Worm (Caenorhabditis elegans) whole organism, L1 larva: Measurements from ENCODE around the gene prp-8.

ENCODE experiments used
- C34B4.2 ChIP-seq: sonication (generic microtip); optimal IDR thresholded peaks from 2 replicates; lab custom pipeline; 2017; ENCODE audit warnings: mild to moderate bottlenecking, missing genetic modification characterization, missing compliant biosample characterization
- F16B12.6 ChIP-seq: fragments of 150-350 bp; optimal IDR thresholded peaks from 2 replicates; lab custom pipeline; 2014; ENCODE audit warnings: missing biosample characterization, missing genetic modification characterization
- aha-1 ChIP-seq: fragments of 150-350 bp; optimal IDR thresholded peaks from 2 replicates; lab custom pipeline; 2014; ENCODE audit warnings: missing biosample characterization, missing genetic modification characterization
- alr-1 ChIP-seq: fragments of 200-800 bp; sonication (Bioruptor generic); optimal IDR thresholded peaks from 2 replicates; lab custom pipeline; 2018; ENCODE audit warnings: borderline replicate concordance, mild to moderate bottlenecking, missing genetic modification characterization, missing compliant biosample characterization
- ama-1 ChIP-seq: fragments of 150-350 bp; optimal IDR thresholded peaks from 2 replicates; lab custom pipeline; 2014
- blmp-1 ChIP-seq: fragments of 150-350 bp; optimal IDR thresholded peaks from 2 replicates; lab custom pipeline; 2014; ENCODE audit warnings: missing biosample characterization, missing genetic modification characterization
- ceh-63 ChIP-seq: fragments of 200-800 bp; sonication (Bioruptor generic); optimal IDR thresholded peaks from 2 replicates; lab custom pipeline; 2018; ENCODE audit warnings: mild to moderate bottlenecking, missing genetic modification characterization, missing compliant biosample characterization
- ceh-82 ChIP-seq, 3 experiments: fragments of 150-350 bp in 1 of 3; sonication (generic microtip) in 2 of 3; optimal IDR thresholded peaks; 2 replicates each; lab custom pipeline; 2014 to 2017; ENCODE audit warnings: missing biosample characterization in 3 of 3, missing genetic modification characterization in 3 of 3
- ceh-88 ChIP-seq: fragments of 200-800 bp; sonication (Bioruptor generic); IDR thresholded peaks from 2 replicates; pipeline ENCODE4 v1.3.6; 2022; ENCODE audit warnings: missing genetic modification characterization, missing compliant biosample characterization
- ceh-90 ChIP-seq: sonication (generic microtip); optimal IDR thresholded peaks from 2 replicates; lab custom pipeline; 2016; ENCODE audit warnings: missing genetic modification characterization, missing compliant biosample characterization
- dsc-1 ChIP-seq: sonication (generic microtip); optimal IDR thresholded peaks from 2 replicates; lab custom pipeline; 2016; ENCODE audit warnings: mild to moderate bottlenecking, missing genetic modification characterization, missing compliant biosample characterization
- efl-1 ChIP-seq, 4 experiments: fragments of 150-350 bp; optimal IDR thresholded peaks in 3 of 4; peaks in 1 of 4; 1 replicate in 1 of 4; 2 replicates in 3 of 4; lab custom pipeline; 2014; ENCODE audit warnings: missing biosample characterization in 2 of 4, missing genetic modification characterization in 2 of 4, missing genetic modification reagents in 2 of 4
- efl-3 ChIP-seq: fragments of 200-800 bp; sonication (Bioruptor generic); optimal IDR thresholded peaks from 2 replicates; lab custom pipeline; 2018; ENCODE audit warnings: mild to moderate bottlenecking, missing genetic modification characterization, missing compliant biosample characterization
- egl-27 ChIP-seq, 2 experiments: fragments of 150-350 bp in 1 of 2; sonication (generic microtip); optimal IDR thresholded peaks; 3 replicates each; lab custom pipeline; 2017 to 2018; ENCODE audit warnings: missing biosample characterization in 2 of 2, missing genetic modification characterization in 2 of 2, missing genetic modification reagents in 2 of 2
- elt-2 ChIP-seq: sonication (generic microtip); optimal IDR thresholded peaks from 2 replicates; lab custom pipeline; 2016; ENCODE audit warnings: missing genetic modification characterization, mild to moderate bottlenecking, inconsistent platforms, missing compliant biosample characterization, missing genetic modification reagents
- elt-3 ChIP-seq, 6 experiments: fragments of 150-350 bp in 1 of 6; sonication (generic microtip); optimal IDR thresholded peaks; 2 replicates each; lab custom pipeline; 2017 to 2018; ENCODE audit warnings: missing biosample characterization in 6 of 6, missing genetic modification characterization in 6 of 6, inconsistent platforms in 1 of 6
- fkh-10 ChIP-seq: sonication (generic microtip); optimal IDR thresholded peaks from 2 replicates; lab custom pipeline; 2017; ENCODE audit warnings: missing biosample characterization, missing genetic modification reagents, missing genetic modification characterization
- hlh-4 ChIP-seq: sonication (generic microtip); optimal IDR thresholded peaks from 2 replicates; lab custom pipeline; 2016; ENCODE audit warnings: mild to moderate bottlenecking, missing genetic modification characterization, missing compliant biosample characterization
- hpl-2 ChIP-seq: fragments of 150-350 bp; optimal IDR thresholded peaks from 2 replicates; lab custom pipeline; 2014; ENCODE audit warnings: missing biosample characterization, missing genetic modification reagents, missing genetic modification characterization
- irx-1 ChIP-seq: sonication (generic microtip); optimal IDR thresholded peaks from 2 replicates; lab custom pipeline; 2016; ENCODE audit warnings: missing genetic modification characterization, missing compliant biosample characterization
- isw-1 ChIP-seq: fragments of 200-800 bp; sonication (Bioruptor generic); IDR thresholded peaks from 2 replicates; pipeline ENCODE4 v1.3.6; 2022; ENCODE audit warnings: missing genetic modification characterization, missing compliant biosample characterization
- jun-1 ChIP-seq: fragments of 150-350 bp; optimal IDR thresholded peaks from 2 replicates; lab custom pipeline; 2014; ENCODE audit warnings: missing biosample characterization, missing genetic modification reagents, missing genetic modification characterization
- lin-14 ChIP-seq: fragments of 200-800 bp; sonication (Bioruptor generic); optimal IDR thresholded peaks from 2 replicates; lab custom pipeline; 2018; ENCODE audit warnings: mild to moderate bottlenecking, missing genetic modification characterization, moderate library complexity, missing compliant biosample characterization
- lin-15B ChIP-seq: fragments of 150-350 bp; sonication (generic microtip); optimal IDR thresholded peaks from 3 replicates; lab custom pipeline; 2014; ENCODE audit warnings: missing biosample characterization, missing genetic modification characterization
- lir-3 ChIP-seq: sonication (generic microtip); optimal IDR thresholded peaks from 2 replicates; lab custom pipeline; 2016; ENCODE audit warnings: mild to moderate bottlenecking, missing genetic modification characterization, moderate library complexity, missing compliant biosample characterization; ENCODE audit not compliant: poor library complexity
- lsy-2 ChIP-seq, 2 experiments: fragments of 150-350 bp; optimal IDR thresholded peaks; 2 replicates each; lab custom pipeline; 2014; ENCODE audit warnings: missing biosample characterization in 2 of 2, missing genetic modification characterization in 2 of 2
- mab-9 ChIP-seq: fragments of 200-800 bp; sonication (Bioruptor generic); IDR thresholded peaks from 2 replicates; pipeline ENCODE4 v1.3.6; 2022; ENCODE audit warnings: missing genetic modification reagents, missing genetic modification characterization, missing compliant biosample characterization
- mef-2 ChIP-seq: fragments of 150-350 bp; optimal IDR thresholded peaks from 2 replicates; lab custom pipeline; 2014; ENCODE audit warnings: missing biosample characterization, missing genetic modification characterization
- nhr-12 ChIP-seq: sonication (generic microtip); optimal IDR thresholded peaks from 2 replicates; lab custom pipeline; 2017; ENCODE audit warnings: missing biosample characterization, missing genetic modification characterization
- nhr-19 ChIP-seq: fragments of 200-800 bp; sonication (Bioruptor generic); conservative IDR thresholded peaks from 2 replicates; pipeline ENCODE4 v1.3.6; 2022; ENCODE audit warnings: missing genetic modification characterization, missing compliant biosample characterization
- nhr-20 ChIP-seq: sonication (generic microtip); optimal IDR thresholded peaks from 2 replicates; lab custom pipeline; 2016; ENCODE audit warnings: mild to moderate bottlenecking, missing genetic modification characterization, missing compliant biosample characterization
- nhr-237 ChIP-seq: fragments of 150-350 bp; optimal IDR thresholded peaks from 2 replicates; lab custom pipeline; 2014; ENCODE audit warnings: missing biosample characterization, missing genetic modification characterization
- nhr-47 ChIP-seq: sonication (generic microtip); optimal IDR thresholded peaks from 2 replicates; lab custom pipeline; 2016; ENCODE audit warnings: mild to moderate bottlenecking, missing genetic modification characterization, moderate library complexity, missing compliant biosample characterization
- nhr-77 ChIP-seq: fragments of 150-350 bp; optimal IDR thresholded peaks from 2 replicates; lab custom pipeline; 2014; ENCODE audit warnings: missing biosample characterization, missing genetic modification characterization
- nhr-84 ChIP-seq: sonication (generic microtip); optimal IDR thresholded peaks from 2 replicates; lab custom pipeline; 2017; ENCODE audit warnings: missing biosample characterization, missing genetic modification characterization
- nhr-85 ChIP-seq: sonication (generic microtip); peaks from one replicate; lab custom pipeline; 2016; ENCODE audit warnings: missing genetic modification characterization, inconsistent platforms, missing compliant biosample characterization
- nhr-90 ChIP-seq: sonication (generic microtip); optimal IDR thresholded peaks from 2 replicates; lab custom pipeline; 2016; ENCODE audit warnings: mild to moderate bottlenecking, missing genetic modification characterization, missing compliant biosample characterization; ENCODE audit not compliant: poor library complexity
- pqm-1 ChIP-seq: sonication (generic microtip); optimal IDR thresholded peaks from 3 replicates; lab custom pipeline; 2017; ENCODE audit warnings: missing biosample characterization, missing genetic modification characterization
- rnt-1 ChIP-seq: sonication (generic microtip); optimal IDR thresholded peaks from 2 replicates; lab custom pipeline; 2016; ENCODE audit warnings: mild to moderate bottlenecking, missing genetic modification characterization, moderate library complexity, missing compliant biosample characterization
- skn-1 ChIP-seq: fragments of 150-350 bp; optimal IDR thresholded peaks from 2 replicates; lab custom pipeline; 2014; ENCODE audit warnings: missing biosample characterization, missing genetic modification characterization
- snpc-4 ChIP-seq: fragments of 150-350 bp; optimal IDR thresholded peaks from 2 replicates; lab custom pipeline; 2014; ENCODE audit warnings: missing biosample characterization, missing genetic modification characterization
- snu-23 ChIP-seq: sonication (generic microtip); optimal IDR thresholded peaks from 2 replicates; lab custom pipeline; 2016; ENCODE audit warnings: missing genetic modification characterization, missing compliant biosample characterization
- sox-4 ChIP-seq: sonication (generic microtip); optimal IDR thresholded peaks from 2 replicates; lab custom pipeline; 2016; ENCODE audit warnings: missing genetic modification characterization, missing compliant biosample characterization
- sptf-1 ChIP-seq: fragments of 150-350 bp; optimal IDR thresholded peaks from 2 replicates; lab custom pipeline; 2014; ENCODE audit warnings: missing biosample characterization, missing genetic modification characterization
- sup-37 ChIP-seq: fragments of 200-800 bp; sonication (Bioruptor generic); optimal IDR thresholded peaks from 2 replicates; lab custom pipeline; 2018; ENCODE audit warnings: mild to moderate bottlenecking, missing genetic modification characterization, missing compliant biosample characterization
- swsn-7 ChIP-seq: sonication (generic microtip); optimal IDR thresholded peaks from 2 replicates; lab custom pipeline; 2016; ENCODE audit warnings: missing genetic modification characterization, missing compliant biosample characterization
- tlp-1 ChIP-seq: fragments of 150-350 bp; optimal IDR thresholded peaks from 2 replicates; lab custom pipeline; 2014; ENCODE audit warnings: missing biosample characterization, missing genetic modification characterization
- unc-30 ChIP-seq: sonication (generic microtip); optimal IDR thresholded peaks from 2 replicates; lab custom pipeline; 2017; ENCODE audit warnings: missing biosample characterization, missing genetic modification characterization
- unc-86 ChIP-seq: sonication (generic microtip); optimal IDR thresholded peaks from 2 replicates; lab custom pipeline; 2016; ENCODE audit warnings: missing genetic modification characterization, missing compliant biosample characterization
- ztf-11 ChIP-seq, 2 experiments: sonication (generic microtip); optimal IDR thresholded peaks; 2 replicates each; lab custom pipeline; 2016 to 2017; ENCODE audit warnings: missing genetic modification characterization in 2 of 2, missing biosample characterization in 1 of 2, missing compliant biosample characterization in 1 of 2

The prp-8 gene

DNA sequence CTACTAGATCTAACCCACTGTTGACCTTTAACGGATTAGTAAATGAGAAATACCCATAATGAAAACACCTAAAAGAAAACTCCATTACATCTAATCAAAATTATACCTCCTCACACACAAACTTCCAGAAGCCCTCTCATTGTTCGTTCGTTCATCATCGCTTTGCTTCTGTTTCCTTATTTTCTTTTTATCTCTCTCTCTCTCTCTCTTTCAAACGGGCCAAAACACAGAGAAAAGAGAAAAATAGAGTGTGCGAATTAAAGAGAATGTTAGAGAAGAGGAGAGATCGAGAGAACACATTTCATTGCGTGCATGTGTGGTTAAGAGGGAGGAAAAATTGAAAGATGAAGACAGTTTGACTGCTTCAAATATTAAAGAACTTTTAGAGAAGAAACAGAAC is 39.9 kb upstream of the prp-8 start (continued):
- peak; percentile 61 for TF ChIP-seq blmp-1 (tag; lab: Kevin White, UChicago)
- peak; percentile 57 for TF ChIP-seq swsn-7 (tag; lab: Kevin White, UChicago)
- no peak for TF ChIP-seq aha-1 (tag; lab: Kevin White, UChicago)
- no peak for TF ChIP-seq mef-2
- TF ChIP-seq egl-27 (tag; optimal IDR thresholded peaks at IDR 0.05; lab: Kevin White, UChicago), result no peak
- no peak for TF ChIP-seq mab-9 (GFP tag; lab: Robert Waterston, UW)
- peak; percentile 16 for TF ChIP-seq jun-1 (tag; lab: Kevin White, UChicago)
- peak; percentile 77 for TF ChIP-seq nhr-85 (tag; lab: Kevin White, UChicago)
- TF ChIP-seq nhr-90, result no peak
- no peak for TF ChIP-seq ceh-88 (GFP tag; lab: Robert Waterston, UW)
- TF ChIP-seq F16B12.6 (tag; lab: Kevin White, UChicago), result no peak
- no peak for TF ChIP-seq lin-15B (tag; lab: Kevin White, UChicago)
- TF ChIP-seq hpl-2 (GFP tag; lab: Kevin White, UChicago), result no peak
- TF ChIP-seq skn-1 (tag; lab: Kevin White, UChicago), result peak; percentile 27
- TF ChIP-seq efl-3, result no peak
- TF ChIP-seq ceh-90, result no peak
- TF ChIP-seq snpc-4 (tag; lab: Kevin White, UChicago), result no peak
- no peak for TF ChIP-seq sptf-1 (tag; lab: Kevin White, UChicago)
- TF ChIP-seq nhr-47 (tag; lab: Kevin White, UChicago), result peak; percentile 50
- TF ChIP-seq fkh-10, result no peak
- TF ChIP-seq sup-37 (GFP tag; lab: Kevin White, UChicago), result no peak
- no peak for TF ChIP-seq nhr-12 (tag; lab: Kevin White, UChicago)
- no peak for TF ChIP-seq ceh-63 (GFP tag; lab: Kevin White, UChicago)
- no peak for TF ChIP-seq ama-1 (lab: Kevin White, UChicago)
- TF ChIP-seq nhr-19, result peak; percentile 31; the same call in 1 of the 2 replicates
- TF ChIP-seq nhr-237 (tag; lab: Kevin White, UChicago), result no peak
- no peak for TF ChIP-seq hlh-4 (tag; lab: Kevin White, UChicago)
- no peak for TF ChIP-seq ztf-11 (tag; optimal IDR thresholded peaks at IDR 0.05; lab: Kevin White, UChicago)
- TF ChIP-seq dsc-1 (tag; lab: Kevin White, UChicago), result peak; percentile 53
- peak; percentile 42 for TF ChIP-seq unc-86 (tag; lab: Kevin White, UChicago)
- TF ChIP-seq elt-2 (tag; lab: Kevin White, UChicago), result no peak
- peak; percentile 70 for TF ChIP-seq snu-23 (GFP tag; lab: Kevin White, UChicago)

DNA sequence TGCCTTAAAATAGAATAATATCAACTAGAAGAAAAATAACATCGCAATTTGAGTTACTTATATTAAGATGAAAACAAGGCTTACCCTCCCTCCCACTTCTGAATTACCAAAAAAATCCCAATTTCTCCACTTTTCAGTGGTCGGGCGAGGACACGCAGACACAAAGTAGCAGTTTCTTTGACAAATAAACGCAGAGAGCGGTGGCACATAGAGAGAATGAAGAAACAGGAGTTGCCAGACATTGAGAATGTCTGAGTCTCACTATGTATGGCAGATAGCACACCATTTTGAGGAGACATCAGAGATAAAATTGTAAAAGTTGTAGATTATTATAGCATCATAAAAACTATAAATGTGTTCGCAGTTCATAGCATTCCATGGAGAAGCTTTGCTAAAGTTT is 38.9 kb upstream of the prp-8 start:
- TF ChIP-seq elt-2 (tag; lab: Kevin White, UChicago) (peak; percentile 22), lsy-2 (tag; optimal IDR thresholded peaks at IDR 0.05; lab: Kevin White, UChicago) (peak; percentile 73 to 84), hpl-2 (GFP tag; lab: Kevin White, UChicago) (no peak), lin-15B (tag; lab: Kevin White, UChicago) (no peak), blmp-1 (tag; lab: Kevin White, UChicago) (peak; percentile 62), skn-1 (tag; lab: Kevin White, UChicago) (peak; percentile 52), nhr-47 (tag; lab: Kevin White, UChicago) (peak; percentile 67), ztf-11 (tag; optimal IDR thresholded peaks at IDR 0.05; lab: Kevin White, UChicago) (no peak), isw-1 (peak; percentile 26; the same call in 1 of the 2 replicates), alr-1 (tag; lab: Kevin White, UChicago) (no peak), sox-4 (no peak), tlp-1 (tag; lab: Kevin White, UChicago) (no peak), pqm-1 (tag; lab: Kevin White, UChicago) (no peak), unc-30 (tag; lab: Kevin White, UChicago) (no peak), efl-1 (optimal IDR thresholded peaks at IDR 0.05; lab: Kevin White, UChicago) (peak; percentile 77 to 95), efl-1 (GFP tag; optimal IDR thresholded peaks at IDR 0.05 in 1 of 2; lab: Kevin White, UChicago) (peak; percentile 22 to 73), C34B4.2 (tag; lab: Kevin White, UChicago) (no peak), lin-14 (GFP tag; lab: Kevin White, UChicago) (peak; percentile 84), snpc-4 (tag; lab: Kevin White, UChicago) (no peak), aha-1 (tag; lab: Kevin White, UChicago) (no peak), ceh-88 (GFP tag; lab: Robert Waterston, UW) (no peak), nhr-84 (tag; lab: Kevin White, UChicago) (no peak), ceh-82 (tag; optimal IDR thresholded peaks at IDR 0.05; lab: Kevin White, UChicago) (peak; percentile 12 to 63 (median 48)), irx-1 (tag; lab: Kevin White, UChicago) (peak; percentile 16), elt-3 (tag; optimal IDR thresholded peaks at IDR 0.05; lab: Kevin White, UChicago) (peak in 1 of 6 experiments; percentile 30), lir-3 (peak; percentile 58), rnt-1 (tag; lab: Kevin White, UChicago) (peak; percentile 71), nhr-20 (tag; lab: Kevin White, UChicago) (peak; percentile 53), unc-86 (tag; lab: Kevin White, UChicago) (peak; percentile 46), mef-2 (no peak), nhr-77 (tag; lab: Kevin White, UChicago) (peak; percentile 48)
